Fruit fly (Drosophila melanogaster) whole organism, embryonic: Measurements from ENCODE around the gene Reg-2.

ENCODE experiments used
- Aef1 ChIP-seq: fragments of 200-800 bp; sonication (Bioruptor generic); IDR thresholded peaks from 3 replicates; pipeline ENCODE4 v1.3.6; 2022; ENCODE audit warnings: missing biosample characterization, missing genetic modification characterization
- C15 ChIP-seq: fragments of 200-800 bp; sonication (Bioruptor generic); IDR thresholded peaks from 3 replicates; pipeline ENCODE4 v1.3.6; 2022; ENCODE audit warnings: missing biosample characterization, missing genetic modification characterization
- CG10274 ChIP-seq: fragments of 200-800 bp; sonication (Bioruptor generic); optimal IDR thresholded peaks from 3 replicates; lab custom pipeline; 2017; ENCODE audit warnings: missing biosample characterization, mild to moderate bottlenecking, missing genetic modification characterization
- CG12236 ChIP-seq: fragments of 200-800 bp; sonication (Bioruptor generic); optimal IDR thresholded peaks from 2 replicates; lab custom pipeline; 2016; ENCODE audit warnings: missing biosample characterization, missing genetic modification characterization
- CG1233 ChIP-seq: fragments of 200-800 bp; sonication (Bioruptor generic); optimal IDR thresholded peaks from 4 replicates; lab custom pipeline; 2018; ENCODE audit warnings: missing biosample characterization, mild to moderate bottlenecking, missing genetic modification characterization
- CG12659 ChIP-seq: fragments of 200-800 bp; sonication (Bioruptor generic); optimal IDR thresholded peaks from 3 replicates; lab custom pipeline; 2017; ENCODE audit warnings: mild to moderate bottlenecking, missing biosample characterization, missing genetic modification reagents, missing genetic modification characterization
- CG13424 ChIP-seq: fragments of 200-800 bp; sonication (Bioruptor generic); optimal IDR thresholded peaks from 2 replicates; lab custom pipeline; 2019; ENCODE audit warnings: missing biosample characterization, mild to moderate bottlenecking, missing genetic modification characterization, moderate library complexity
- CG15479 ChIP-seq: fragments of 200-800 bp; sonication (Bioruptor generic); optimal IDR thresholded peaks from 3 replicates; lab custom pipeline; 2019; ENCODE audit warnings: missing biosample characterization, mild to moderate bottlenecking, missing genetic modification characterization, moderate library complexity
- CG15514 ChIP-seq: fragments of 200-800 bp; sonication (Bioruptor generic); optimal IDR thresholded peaks from 3 replicates; lab custom pipeline; 2017; ENCODE audit warnings: missing biosample characterization, missing genetic modification characterization, mild to moderate bottlenecking, moderate library complexity, missing genetic modification reagents
- CG16863 ChIP-seq: fragments of 200-800 bp; sonication (Bioruptor generic); optimal IDR thresholded peaks from 3 replicates; lab custom pipeline; 2016; ENCODE audit warnings: missing biosample characterization, missing genetic modification characterization
- CG17568 ChIP-seq: fragments of 200-800 bp; sonication (Bioruptor generic); optimal IDR thresholded peaks from 2 replicates; lab custom pipeline; 2018; ENCODE audit warnings: missing biosample characterization, mild to moderate bottlenecking, missing genetic modification characterization, moderate library complexity
- CG1832 ChIP-seq: fragments of 200-800 bp; sonication (Bioruptor generic); optimal IDR thresholded peaks from 2 replicates; lab custom pipeline; 2017; ENCODE audit warnings: missing biosample characterization, mild to moderate bottlenecking, missing genetic modification characterization, inconsistent platforms
- CG18476 ChIP-seq: fragments of 200-800 bp; sonication (Bioruptor generic); optimal IDR thresholded peaks from 2 replicates; lab custom pipeline; 2016; ENCODE audit warnings: missing biosample characterization, mild to moderate bottlenecking, missing genetic modification characterization
- CG3065 ChIP-seq: fragments of 200-800 bp; sonication (Bioruptor generic); optimal IDR thresholded peaks from 2 replicates; lab custom pipeline; 2016; ENCODE audit warnings: missing biosample characterization, missing genetic modification characterization
- CG6254 ChIP-seq: fragments of 200-800 bp; sonication (Bioruptor generic); optimal IDR thresholded peaks from 3 replicates; lab custom pipeline; 2017; ENCODE audit warnings: mild to moderate bottlenecking, missing biosample characterization, missing genetic modification reagents, missing genetic modification characterization
- CG6654 ChIP-seq: fragments of 200-800 bp; sonication (Bioruptor generic); optimal IDR thresholded peaks from 2 replicates; lab custom pipeline; 2017; ENCODE audit warnings: missing biosample characterization, mild to moderate bottlenecking, missing genetic modification characterization
- CG6689 ChIP-seq: fragments of 200-800 bp; sonication (Bioruptor generic); IDR thresholded peaks from 2 replicates; pipeline ENCODE4 v1.3.6; 2022; ENCODE audit warnings: missing biosample characterization, missing genetic modification characterization
- CG6791 ChIP-seq: fragments of 200-800 bp; sonication (Bioruptor generic); IDR thresholded peaks from 3 replicates; pipeline ENCODE4 v1.3.6; 2022; ENCODE audit warnings: missing biosample characterization, missing genetic modification characterization; ENCODE audit not compliant: partially characterized antibody
- CG8765 ChIP-seq: fragments of 200-800 bp; sonication (Bioruptor generic); IDR thresholded peaks from 2 replicates; pipeline ENCODE4 v1.3.6; 2022; ENCODE audit warnings: missing biosample characterization, missing genetic modification characterization
- CG9932 ChIP-seq: fragments of 200-800 bp; sonication (Bioruptor generic); IDR thresholded peaks from 2 replicates; pipeline ENCODE4 v1.3.6; 2022; ENCODE audit warnings: missing biosample characterization, missing genetic modification characterization
- HHEX ChIP-seq: fragments of 200-800 bp; sonication (Bioruptor generic); optimal IDR thresholded peaks from 3 replicates; lab custom pipeline; 2017; ENCODE audit warnings: missing biosample characterization, mild to moderate bottlenecking, missing genetic modification characterization, missing genetic modification reagents
- Hand ChIP-seq: fragments of 200-800 bp; sonication (Bioruptor generic); optimal IDR thresholded peaks from 2 replicates; lab custom pipeline; 2017; ENCODE audit warnings: mild to moderate bottlenecking, missing biosample characterization, missing genetic modification reagents, missing genetic modification characterization
- Hr78 ChIP-seq, 2 experiments: fragments of 200-800 bp in 1 of 2; fragments of >200 bp in 1 of 2; sonication (Bioruptor generic) in 1 of 2; optimal IDR thresholded peaks; 2 replicates each; lab custom pipeline; 2017 to 2019; ENCODE audit warnings: missing biosample characterization in 2 of 2, missing genetic modification characterization in 2 of 2, mild to moderate bottlenecking in 1 of 2, moderate library complexity in 1 of 2
- Jarid2 ChIP-seq: fragments of 200-800 bp; sonication (Bioruptor generic); optimal IDR thresholded peaks from 3 replicates; lab custom pipeline; 2017; ENCODE audit warnings: mild to moderate bottlenecking, missing biosample characterization, missing genetic modification reagents, missing genetic modification characterization
- NFAT ChIP-seq: fragments of 200-800 bp; sonication (Bioruptor generic); IDR thresholded peaks from 2 replicates; pipeline ENCODE4 v1.3.6; 2022; ENCODE audit warnings: missing biosample characterization, missing genetic modification characterization
- Side ChIP-seq: fragments of 200-800 bp; sonication (Bioruptor generic); optimal IDR thresholded peaks from 2 replicates; lab custom pipeline; 2016; ENCODE audit warnings: missing biosample characterization, missing genetic modification characterization
- Sox102F ChIP-seq: fragments of 200-800 bp; sonication (Bioruptor generic); optimal IDR thresholded peaks from 2 replicates; lab custom pipeline; 2018; ENCODE audit warnings: missing biosample characterization, mild to moderate bottlenecking, missing genetic modification characterization, moderate library complexity
- Ssrp ChIP-seq: fragments of 200-800 bp; sonication (Bioruptor generic); optimal IDR thresholded peaks from 2 replicates; lab custom pipeline; 2018; ENCODE audit warnings: missing biosample characterization, mild to moderate bottlenecking, missing genetic modification characterization, moderate library complexity
- Xbp1 ChIP-seq: fragments of 200-800 bp; sonication (Bioruptor generic); optimal IDR thresholded peaks from 3 replicates; lab custom pipeline; 2016; ENCODE audit warnings: missing biosample characterization, mild to moderate bottlenecking, missing genetic modification characterization
- da ChIP-seq: fragments of 200-800 bp; sonication (Bioruptor generic); optimal IDR thresholded peaks from 2 replicates; lab custom pipeline; 2016; ENCODE audit warnings: missing biosample characterization, missing genetic modification characterization
- dmrt99B ChIP-seq: fragments of 200-800 bp; sonication (Bioruptor generic); optimal IDR thresholded peaks from 2 replicates; lab custom pipeline; 2018; ENCODE audit warnings: missing biosample characterization, mild to moderate bottlenecking, missing genetic modification characterization, moderate library complexity
- dysf ChIP-seq: fragments of 200-800 bp; sonication (Bioruptor generic); IDR thresholded peaks from 3 replicates; pipeline ENCODE4 v1.3.6; 2022; ENCODE audit warnings: missing biosample characterization, missing genetic modification characterization
- esg ChIP-seq: fragments of 200-800 bp; sonication (Bioruptor generic); conservative IDR thresholded peaks from 2 replicates; pipeline ENCODE4 v1.3.6; 2022; ENCODE audit warnings: missing biosample characterization, missing genetic modification characterization
- ewg ChIP-seq: fragments of 200-800 bp; sonication (Bioruptor generic); optimal IDR thresholded peaks from 3 replicates; lab custom pipeline; 2017; ENCODE audit warnings: mild to moderate bottlenecking, missing biosample characterization, missing genetic modification reagents, missing genetic modification characterization
- hbn ChIP-seq: fragments of 200-800 bp; sonication (Bioruptor generic); IDR thresholded peaks from 2 replicates; pipeline ENCODE4 v1.3.6; 2022; ENCODE audit warnings: missing biosample characterization, missing genetic modification characterization; ENCODE audit not compliant: partially characterized antibody
- insv ChIP-seq, 2 experiments: fragments of 200-800 bp; sonication (Bioruptor generic); optimal IDR thresholded peaks; 3 replicates each; lab custom pipeline; 2016 to 2018; ENCODE audit warnings: missing biosample characterization in 2 of 2, missing genetic modification characterization in 2 of 2
- jing ChIP-seq: fragments of 200-800 bp; sonication (Bioruptor generic); optimal IDR thresholded peaks from 2 replicates; lab custom pipeline; 2018; ENCODE audit warnings: missing biosample characterization, mild to moderate bottlenecking, missing genetic modification characterization
- lmd ChIP-seq: fragments of 200-800 bp; sonication (Bioruptor generic); IDR thresholded peaks from 2 replicates; pipeline ENCODE4 v1.3.6; 2022; ENCODE audit warnings: missing biosample characterization, missing genetic modification characterization
- mld ChIP-seq: fragments of 200-800 bp; sonication (Bioruptor generic); IDR thresholded peaks from 3 replicates; pipeline ENCODE4 v1.3.6; 2022; ENCODE audit warnings: missing biosample characterization, missing genetic modification characterization; ENCODE audit not compliant: partially characterized antibody
- org-1 ChIP-seq: fragments of 200-800 bp; sonication (Bioruptor generic); optimal IDR thresholded peaks from 2 replicates; lab custom pipeline; 2017; ENCODE audit warnings: missing biosample characterization, missing genetic modification characterization
- otp ChIP-seq: fragments of 200-800 bp; sonication (Bioruptor generic); IDR thresholded peaks from 3 replicates; pipeline ENCODE4, ENCODE4 v1.3.6; 2022; ENCODE audit warnings: missing biosample characterization, missing genetic modification characterization
- peb ChIP-seq: fragments of 200-800 bp; sonication (Bioruptor generic); IDR thresholded peaks from 2 replicates; pipeline ENCODE4 v1.3.6; 2022; ENCODE audit warnings: missing biosample characterization, missing genetic modification characterization
- pho ChIP-seq: fragments of 200-800 bp; sonication (Bioruptor generic); optimal IDR thresholded peaks from 2 replicates; lab custom pipeline; 2016; ENCODE audit warnings: missing biosample characterization, missing genetic modification characterization
- run ChIP-seq: fragments of 200-800 bp; sonication (Bioruptor generic); optimal IDR thresholded peaks from 3 replicates; lab custom pipeline; 2018; ENCODE audit warnings: missing biosample characterization, mild to moderate bottlenecking, missing genetic modification characterization
- schlank ChIP-seq: fragments of 200-800 bp; sonication (Bioruptor generic); optimal IDR thresholded peaks from 2 replicates; lab custom pipeline; 2018; ENCODE audit warnings: missing biosample characterization, mild to moderate bottlenecking, missing genetic modification characterization
- sqz ChIP-seq: fragments of 200-800 bp; sonication (Bioruptor generic); optimal IDR thresholded peaks from 3 replicates; lab custom pipeline; 2018; ENCODE audit warnings: missing biosample characterization, mild to moderate bottlenecking, missing genetic modification characterization
- ssp ChIP-seq: fragments of 200-800 bp; sonication (Bioruptor generic); IDR thresholded peaks from 2 replicates; pipeline ENCODE4 v1.3.6; 2022; ENCODE audit warnings: missing biosample characterization, missing genetic modification characterization
- tna ChIP-seq: fragments of 200-800 bp; sonication (Bioruptor generic); IDR thresholded peaks from 2 replicates; pipeline ENCODE4 v1.3.6; 2022; ENCODE audit warnings: missing biosample characterization, missing genetic modification characterization; ENCODE audit not compliant: partially characterized antibody
- tup ChIP-seq: fragments of 200-800 bp; sonication (Bioruptor generic); optimal IDR thresholded peaks from 2 replicates; lab custom pipeline; 2016; ENCODE audit warnings: missing biosample characterization, mild to moderate bottlenecking, missing genetic modification characterization, moderate library complexity
- vfl ChIP-seq: fragments of 200-800 bp; sonication (Bioruptor generic); optimal IDR thresholded peaks from 2 replicates; lab custom pipeline; 2016; ENCODE audit warnings: missing biosample characterization, missing genetic modification characterization

Reg-2 gene

DNA sequence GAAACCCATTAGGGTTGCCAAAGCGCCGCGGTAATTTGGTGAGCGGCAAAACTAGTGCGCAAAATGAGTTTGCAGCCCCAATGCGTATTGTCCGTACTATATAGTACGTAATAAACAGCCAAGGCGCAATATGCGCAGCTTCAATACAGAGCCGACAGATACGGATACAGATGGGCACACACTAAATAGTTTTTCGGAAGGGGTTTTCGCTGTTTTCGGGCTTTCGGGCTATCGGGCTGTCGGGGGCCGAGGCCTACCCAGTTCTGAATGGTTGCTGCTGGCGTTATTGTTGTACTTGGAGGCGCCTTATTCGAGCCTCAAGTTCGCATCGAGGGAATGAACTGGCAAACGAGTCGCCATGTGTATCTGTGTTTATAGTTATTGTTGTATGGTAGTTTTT, 24.3 kb upstream of the Reg-2 start (continued):
- no peak for TF ChIP-seq sqz (GFP tag; lab: Kevin White, UChicago)
- TF ChIP-seq CG18476 (GFP tag; lab: Kevin White, UChicago) = no peak
- TF ChIP-seq pho = no peak
- no peak for TF ChIP-seq Side (GFP tag; lab: Kevin White, UChicago)
- TF ChIP-seq Hand = peak; percentile 13
- TF ChIP-seq CG9932 (GFP tag; lab: Robert Waterston, UW) = peak; percentile 45
- TF ChIP-seq Jarid2 (GFP tag; lab: Kevin White, UChicago) = no peak
- TF ChIP-seq Hr78 (GFP tag; optimal IDR thresholded peaks at IDR 0.05; lab: Kevin White, UChicago) = no peak
- TF ChIP-seq CG15514 (GFP tag; lab: Kevin White, UChicago) = peak; percentile 49
- no peak for TF ChIP-seq CG17568 (GFP tag; lab: Kevin White, UChicago)
- TF ChIP-seq CG3065 (GFP tag; lab: Kevin White, UChicago) = no peak
- 0 out of 3 replicates have a peak, but pooled peaks have one; percentile 5 for TF ChIP-seq C15 (GFP tag; lab: Robert Waterston, UW)
- TF ChIP-seq mld (GFP tag; lab: Robert Waterston, UW) = no peak
- TF ChIP-seq Xbp1 (GFP tag; lab: Kevin White, UChicago) = no peak
- no peak for TF ChIP-seq CG6791 (GFP tag; lab: Robert Waterston, UW)
- TF ChIP-seq Sox102F (GFP tag; lab: Kevin White, UChicago) = no peak
- no peak for TF ChIP-seq tna
- TF ChIP-seq CG16863 = peak; percentile 9
- TF ChIP-seq CG13424 (tag; lab: Kevin White, UChicago) = no peak
- TF ChIP-seq vfl = no peak
- TF ChIP-seq CG1233 (GFP tag; lab: Kevin White, UChicago) = no peak
- 0 out of 2 replicates have a peak, but pooled peaks have one; percentile 9 for TF ChIP-seq NFAT (GFP tag; lab: Robert Waterston, UW)
- TF ChIP-seq Aef1 (GFP tag; lab: Robert Waterston, UW) = 0 out of 3 replicates have a peak, but pooled peaks have one; percentile 21
- no peak for TF ChIP-seq CG12236 (GFP tag; lab: Kevin White, UChicago)
- TF ChIP-seq tup (GFP tag; lab: Kevin White, UChicago) = no peak
- no peak for TF ChIP-seq jing (GFP tag; lab: Kevin White, UChicago)
- TF ChIP-seq dysf = no peak
- TF ChIP-seq esg (GFP tag; lab: Robert Waterston, UW) = no peak
- TF ChIP-seq hbn (GFP tag; lab: Robert Waterston, UW) = no peak
- TF ChIP-seq CG6254 (GFP tag; lab: Kevin White, UChicago) = no peak
- no peak for TF ChIP-seq Ssrp (tag; lab: Kevin White, UChicago)
- no peak for TF ChIP-seq HHEX (GFP tag; lab: Kevin White, UChicago)
- no peak for TF ChIP-seq CG12659
- TF ChIP-seq CG6689 = no peak
- TF ChIP-seq insv (GFP tag; optimal IDR thresholded peaks at IDR 0.05; lab: Kevin White, UChicago) = no peak
- no peak for TF ChIP-seq CG8765 (GFP tag; lab: Robert Waterston, UW)
- no peak for TF ChIP-seq da
- no peak for TF ChIP-seq otp (GFP tag; lab: Robert Waterston, UW)
- no peak for TF ChIP-seq CG1832 (GFP tag; lab: Kevin White, UChicago)
- TF ChIP-seq schlank (tag; lab: Kevin White, UChicago) = no peak
- TF ChIP-seq CG15479 (GFP tag; lab: Kevin White, UChicago) = no peak
- no peak for TF ChIP-seq org-1 (GFP tag; lab: Kevin White, UChicago)
- no peak for TF ChIP-seq dmrt99B (tag; lab: Kevin White, UChicago)
- TF ChIP-seq lmd (GFP tag; lab: Robert Waterston, UW) = no peak
- TF ChIP-seq peb (GFP tag; lab: Robert Waterston, UW) = no peak
- no peak for TF ChIP-seq ewg
- no peak for TF ChIP-seq ssp (GFP tag; lab: Robert Waterston, UW)
- no peak for TF ChIP-seq CG6654
- TF ChIP-seq run (tag; lab: Kevin White, UChicago) = no peak
- TF ChIP-seq CG10274 = no peak
